Worm (Caenorhabditis elegans) whole organism, young adult: ENCODE data around the gene ZK637.14.
A peak's percentile ranks its signal among the peaks of the same experiment; 100 is the strongest.

Experiments used
- C17E4.6 ChIP-seq: fragments of 200-800 bp; sonication (Bioruptor generic); IDR thresholded peaks from 2 replicates; pipeline ENCODE4 v1.3.6; 2022; ENCODE audit warnings: missing genetic modification reagents, missing genetic modification characterization, missing compliant biosample characterization
- F23B12.7 ChIP-seq: sonication (generic microtip); optimal IDR thresholded peaks from 2 replicates; lab custom pipeline; 2017; ENCODE audit warnings: missing genetic modification characterization, mild to moderate bottlenecking, missing compliant biosample characterization, antibody characterized with exemption, moderate library complexity; ENCODE audit not compliant: insufficient read depth
- F49E8.2 ChIP-seq: sonication (generic microtip); optimal IDR thresholded peaks from 3 replicates; lab custom pipeline; 2017; ENCODE audit warnings: missing genetic modification characterization, mild to moderate bottlenecking, missing compliant biosample characterization, antibody characterized with exemption, moderate library complexity; ENCODE audit not compliant: insufficient read depth
- F52B5.7 ChIP-seq: sonication (generic microtip); optimal IDR thresholded peaks from 2 replicates; lab custom pipeline; 2016; ENCODE audit warnings: mild to moderate bottlenecking, missing genetic modification characterization, missing compliant biosample characterization
- T07F8.4 ChIP-seq: sonication (generic microtip); optimal IDR thresholded peaks from 2 replicates; lab custom pipeline; 2016; ENCODE audit warnings: mild to moderate bottlenecking, missing genetic modification characterization, moderate library complexity, missing compliant biosample characterization
- T26A5.8 ChIP-seq: sonication (generic microtip); optimal IDR thresholded peaks from 2 replicates; lab custom pipeline; 2016; ENCODE audit warnings: missing genetic modification characterization, missing compliant biosample characterization
- Y56A3A.18 ChIP-seq: fragments of 200-800 bp; sonication (Bioruptor generic); IDR thresholded peaks from 2 replicates; pipeline ENCODE4 v1.3.6; 2022; ENCODE audit warnings: missing genetic modification reagents, missing genetic modification characterization, missing compliant biosample characterization
- Y79H2A.3 ChIP-seq: fragments of 200-800 bp; sonication (Bioruptor generic); conservative IDR thresholded peaks from 2 replicates; pipeline ENCODE4 v1.3.6; 2022; ENCODE audit warnings: missing genetic modification reagents, missing genetic modification characterization, missing compliant biosample characterization
- Y95B8A.8 ChIP-seq: fragments of 200-800 bp; sonication (Bioruptor generic); IDR thresholded peaks from 2 replicates; pipeline ENCODE4 v1.3.6; 2022; ENCODE audit warnings: missing genetic modification reagents, missing genetic modification characterization, missing compliant biosample characterization
- ZK185.1 ChIP-seq: sonication (generic microtip); optimal IDR thresholded peaks from 2 replicates; lab custom pipeline; 2016; ENCODE audit warnings: mild to moderate bottlenecking, missing genetic modification characterization, missing compliant biosample characterization; ENCODE audit not compliant: poor library complexity, severe bottlenecking
- atf-7 ChIP-seq: sonication (generic microtip); optimal IDR thresholded peaks from 2 replicates; lab custom pipeline; 2017; ENCODE audit warnings: mild to moderate bottlenecking, missing genetic modification characterization, missing compliant biosample characterization
- athp-1 ChIP-seq: sonication (generic microtip); optimal IDR thresholded peaks from 2 replicates; lab custom pipeline; 2017; ENCODE audit warnings: mild to moderate bottlenecking, missing genetic modification characterization, missing compliant biosample characterization
- ccch-3 ChIP-seq: fragments of 200-800 bp; sonication (Bioruptor generic); optimal IDR thresholded peaks from 2 replicates; lab custom pipeline; 2018; ENCODE audit warnings: mild to moderate bottlenecking, missing genetic modification characterization, missing compliant biosample characterization
- cebp-1 ChIP-seq, 2 experiments: fragments of 200-800 bp in 1 of 2; sonication (Bioruptor generic) in 1 of 2; sonication (generic microtip) in 1 of 2; IDR thresholded peaks in 1 of 2; optimal IDR thresholded peaks in 1 of 2; 2 replicates each; pipeline versions ENCODE4 v1.3.6 to Lab custom; 2017 to 2022; ENCODE audit warnings: missing compliant biosample characterization in 2 of 2, missing genetic modification characterization in 2 of 2, mild to moderate bottlenecking in 1 of 2, missing genetic modification reagents in 1 of 2, moderate library complexity in 1 of 2
- ceh-100 ChIP-seq: fragments of 200-800 bp; sonication (Bioruptor generic); IDR thresholded peaks from 2 replicates; pipeline ENCODE4 v1.3.6; 2022; ENCODE audit warnings: missing genetic modification reagents, missing genetic modification characterization, missing compliant biosample characterization
- ceh-27 ChIP-seq: fragments of 200-800 bp; sonication (Bioruptor generic); optimal IDR thresholded peaks from 2 replicates; lab custom pipeline; 2018; ENCODE audit warnings: mild to moderate bottlenecking, missing genetic modification characterization, moderate library complexity, missing compliant biosample characterization
- ceh-40 ChIP-seq: fragments of 200-800 bp; sonication (Bioruptor generic); IDR thresholded peaks from 2 replicates; pipeline ENCODE4 v1.3.6; 2022; ENCODE audit warnings: missing genetic modification characterization, missing compliant biosample characterization
- die-1 ChIP-seq: sonication (generic microtip); optimal IDR thresholded peaks from 2 replicates; lab custom pipeline; 2016; ENCODE audit warnings: missing genotype, mild to moderate bottlenecking, missing genetic modification characterization, missing compliant biosample characterization
- dox-1 ChIP-seq: fragments of 200-800 bp; sonication (Bioruptor generic); IDR thresholded peaks from 2 replicates; pipeline ENCODE4 v1.3.6; 2022; ENCODE audit warnings: missing genetic modification reagents, missing genetic modification characterization, missing compliant biosample characterization
- egrh-3 ChIP-seq: fragments of 200-800 bp; sonication (Bioruptor generic); IDR thresholded peaks from 2 replicates; pipeline ENCODE4 v1.3.6; 2022; ENCODE audit warnings: missing genetic modification reagents, missing genetic modification characterization, missing compliant biosample characterization
- lag-1 ChIP-seq: fragments of 200-800 bp; sonication (Bioruptor generic); IDR thresholded peaks from 2 replicates; pipeline ENCODE4 v1.3.6; 2022; ENCODE audit warnings: missing genetic modification reagents, missing genetic modification characterization, missing compliant biosample characterization
- let-607 ChIP-seq, 2 experiments: fragments of 200-800 bp in 1 of 2; sonication (Bioruptor generic) in 1 of 2; sonication (generic microtip) in 1 of 2; optimal IDR thresholded peaks; 2 replicates each; lab custom pipeline; 2016 to 2018; ENCODE audit warnings: mild to moderate bottlenecking in 2 of 2, missing compliant biosample characterization in 2 of 2, missing genetic modification characterization in 2 of 2, moderate library complexity in 2 of 2, missing genotype in 1 of 2
- lin-40 ChIP-seq: sonication (generic microtip); optimal IDR thresholded peaks from 2 replicates; lab custom pipeline; 2016; ENCODE audit warnings: missing genetic modification characterization, mild to moderate bottlenecking, missing compliant biosample characterization, missing genotype, missing genetic modification reagents
- madf-3 ChIP-seq: fragments of 200-800 bp; sonication (Bioruptor generic); IDR thresholded peaks from 2 replicates; pipeline ENCODE4 v1.3.6; 2022; ENCODE audit warnings: missing genetic modification reagents, missing genetic modification characterization, missing compliant biosample characterization
- madf-6 ChIP-seq: fragments of 200-800 bp; sonication (Bioruptor generic); IDR thresholded peaks from 2 replicates; pipeline ENCODE4 v1.3.6; 2022; ENCODE audit warnings: missing genetic modification reagents, missing genetic modification characterization, missing compliant biosample characterization
- mel-28 ChIP-seq: sonication (generic microtip); optimal IDR thresholded peaks from 2 replicates; lab custom pipeline; 2016; ENCODE audit warnings: borderline replicate concordance, mild to moderate bottlenecking, missing genetic modification characterization, missing compliant biosample characterization
- nfyb-1 ChIP-seq: fragments of 200-800 bp; sonication (Bioruptor generic); IDR thresholded peaks from 2 replicates; pipeline ENCODE4 v1.3.6; 2022; ENCODE audit warnings: missing genetic modification reagents, missing genetic modification characterization, missing compliant biosample characterization
- nhr-120 ChIP-seq: fragments of 200-800 bp; sonication (Bioruptor generic); IDR thresholded peaks from 2 replicates; pipeline ENCODE4 v1.3.6; 2022; ENCODE audit warnings: missing genetic modification characterization, missing compliant biosample characterization
- nhr-179 ChIP-seq: sonication (generic microtip); optimal IDR thresholded peaks from 2 replicates; lab custom pipeline; 2016; ENCODE audit warnings: mild to moderate bottlenecking, missing genetic modification characterization, missing compliant biosample characterization
- nhr-80 ChIP-seq: sonication (generic microtip); optimal IDR thresholded peaks from 2 replicates; lab custom pipeline; 2016; ENCODE audit warnings: missing genetic modification characterization, missing compliant biosample characterization
- pbrm-1 ChIP-seq: fragments of 200-800 bp; sonication (Bioruptor generic); IDR thresholded peaks from 2 replicates; pipeline ENCODE4 v1.3.6; 2022; ENCODE audit warnings: missing genetic modification reagents, missing genetic modification characterization, missing compliant biosample characterization
- rec-8 ChIP-seq, 2 experiments: sonication (generic microtip); optimal IDR thresholded peaks; 2 replicates each; lab custom pipeline; 2016; ENCODE audit warnings: mild to moderate bottlenecking in 2 of 2, missing genetic modification characterization in 2 of 2, missing genetic modification reagents in 2 of 2, missing genotype in 2 of 2, missing biosample characterization in 1 of 2, missing compliant biosample characterization in 1 of 2, moderate library complexity in 1 of 2
- rpc-1 ChIP-seq, 2 experiments: fragments of 150-350 bp in 1 of 2; sonication (generic microtip) in 1 of 2; optimal IDR thresholded peaks; 2 replicates each; lab custom pipeline; 2014 to 2018; ENCODE audit warnings: missing biosample characterization in 1 of 2, missing genetic modification characterization in 1 of 2, missing genetic modification reagents in 1 of 2, missing genotype in 1 of 2
- sptf-2 ChIP-seq: fragments of 200-800 bp; sonication (Bioruptor generic); optimal IDR thresholded peaks from 2 replicates; lab custom pipeline; 2018; ENCODE audit warnings: mild to moderate bottlenecking, missing genetic modification characterization, missing compliant biosample characterization
- tbp1 ChIP-seq: fragments of 200-800 bp; sonication (Bioruptor generic); optimal IDR thresholded peaks from 2 replicates; lab custom pipeline; 2018; ENCODE audit warnings: mild to moderate bottlenecking, missing genetic modification characterization, missing compliant biosample characterization
- tbx-9 ChIP-seq: sonication (generic microtip); optimal IDR thresholded peaks from 2 replicates; lab custom pipeline; 2016; ENCODE audit warnings: borderline replicate concordance, missing genetic modification characterization, inconsistent platforms, missing compliant biosample characterization
- unc-130 ChIP-seq: sonication (generic microtip); optimal IDR thresholded peaks from 2 replicates; lab custom pipeline; 2016; ENCODE audit warnings: missing genetic modification reagents, missing genetic modification characterization, missing compliant biosample characterization
- zim-3 ChIP-seq: sonication (generic microtip); optimal IDR thresholded peaks from 2 replicates; lab custom pipeline; 2017; ENCODE audit warnings: mild to moderate bottlenecking, missing genetic modification characterization, moderate library complexity, missing compliant biosample characterization
- ztf-18 ChIP-seq: sonication (generic microtip); optimal IDR thresholded peaks from 2 replicates; lab custom pipeline; 2016; ENCODE audit warnings: missing genotype, mild to moderate bottlenecking, missing genetic modification characterization, missing compliant biosample characterization
- ztf-26 ChIP-seq: sonication (generic microtip); optimal IDR thresholded peaks from 2 replicates; lab custom pipeline; 2017; ENCODE audit warnings: missing genetic modification characterization, missing compliant biosample characterization

ZK637.14 gene

ce11 chrIII:8866983-8867842 is 21.7 kb downstream of the ZK637.14 start:
- TF ChIP-seq nfyb-1 (GFP tag; lab: Robert Waterston, UW) (peak; percentile 11; the same call in 1 of the 2 replicates), ceh-27 (no peak), lag-1 (GFP tag; lab: Robert Waterston, UW) (no peak), madf-3 (GFP tag; lab: Robert Waterston, UW) (0 out of 2 replicates have a peak, but pooled peaks have one; percentile 29), nhr-179 (tag; lab: Kevin White, UChicago) (no peak), ceh-40 (GFP tag; lab: Robert Waterston, UW) (no peak), dox-1 (0 out of 2 replicates have a peak, but pooled peaks have one; percentile 14), ceh-100 (GFP tag; lab: Robert Waterston, UW) (no peak), rpc-1 (optimal IDR thresholded peaks at IDR 0.05; lab: Kevin White, UChicago) (no peak), rpc-1 (tag; optimal IDR thresholded peaks at IDR 0.05; lab: Kevin White, UChicago) (no peak), athp-1 (tag; lab: Kevin White, UChicago) (no peak), F52B5.7 (tag; lab: Kevin White, UChicago) (no peak), pbrm-1 (GFP tag; lab: Robert Waterston, UW) (peak; percentile 35; the same call in 1 of the 2 replicates), Y95B8A.8 (GFP tag; lab: Robert Waterston, UW) (0 out of 2 replicates have a peak, but pooled peaks have one; percentile 6), nhr-80 (tag; lab: Kevin White, UChicago) (peak; percentile 44), tbp1 (no peak), ZK185.1 (tag; lab: Kevin White, UChicago) (peak; percentile 5), F23B12.7 (tag; lab: Kevin White, UChicago) (no peak), cebp-1 (GFP tag; IDR thresholded peaks at IDR 0.05; lab: Robert Waterston, UW) (no peak), cebp-1 (tag; optimal IDR thresholded peaks at IDR 0.05; lab: Kevin White, UChicago) (peak; percentile 4)

- TF ChIP-seq dox-1 (no peak), tbx-9 (tag; lab: Kevin White, UChicago) (no peak), C17E4.6 (no peak), madf-6 (GFP tag; lab: Robert Waterston, UW) (no peak), let-607 (tag; optimal IDR thresholded peaks at IDR 0.05; lab: Kevin White, UChicago) (peak in 1 of 2 experiments; percentile 0), nhr-179 (tag; lab: Kevin White, UChicago) (no peak)
These were observed 22.9 kb downstream of the ZK637.14 start for ce11 chrIII:8866038-8866437.

ce11 chrIII:8865294-8865766 is 23.6 kb downstream of the ZK637.14 start:
- TF ChIP-seq C17E4.6 (no peak), rpc-1 (optimal IDR thresholded peaks at IDR 0.05; lab: Kevin White, UChicago) (no peak), rpc-1 (tag; optimal IDR thresholded peaks at IDR 0.05; lab: Kevin White, UChicago) (no peak), atf-7 (tag; lab: Kevin White, UChicago) (peak; percentile 83), sptf-2 (GFP tag; lab: Kevin White, UChicago) (no peak), pbrm-1 (GFP tag; lab: Robert Waterston, UW) (peak; percentile 36; the same call in 1 of the 2 replicates), zim-3 (peak; percentile 33), rec-8 (tag; optimal IDR thresholded peaks at IDR 0.05; lab: Kevin White, UChicago) (no peak), F52B5.7 (tag; lab: Kevin White, UChicago) (peak; percentile 55), Y56A3A.18 (peak; percentile 62; the same call in 1 of the 2 replicates), unc-130 (GFP tag; lab: Kevin White, UChicago) (peak; percentile 16), F49E8.2 (tag; lab: Kevin White, UChicago) (peak; percentile 14), Y79H2A.3 (no peak), ztf-18 (tag; lab: Kevin White, UChicago) (peak; percentile 73), die-1 (no peak), egrh-3 (GFP tag; lab: Robert Waterston, UW) (peak; percentile 79), T26A5.8 (no peak), lin-40 (tag; lab: Kevin White, UChicago) (peak; percentile 55), mel-28 (tag; lab: Kevin White, UChicago) (no peak), ztf-26 (tag; lab: Kevin White, UChicago) (peak; percentile 87), T07F8.4 (no peak), ccch-3 (GFP tag; lab: Kevin White, UChicago) (no peak), nhr-120 (GFP tag; lab: Robert Waterston, UW) (0 out of 2 replicates have a peak, but pooled peaks have one; percentile 85)
